Worm (Caenorhabditis elegans) whole organism, late embryonic: Measurements from ENCODE around the gene wrn-1.
A peak's percentile ranks its signal among the peaks of the same experiment; 100 is the strongest.

Source experiments
- C08G9.2 ChIP-seq: sonication (generic microtip); optimal IDR thresholded peaks from 2 replicates; lab custom pipeline; 2016; ENCODE audit warnings: mild to moderate bottlenecking, missing genetic modification characterization, moderate library complexity, missing compliant biosample characterization
- F13H6.1 ChIP-seq: sonication (generic microtip); optimal IDR thresholded peaks from 2 replicates; lab custom pipeline; 2016; ENCODE audit warnings: missing genetic modification characterization, missing compliant biosample characterization
- K02D7.2 ChIP-seq: sonication (generic microtip); optimal IDR thresholded peaks from 2 replicates; lab custom pipeline; 2017; ENCODE audit warnings: mild to moderate bottlenecking, missing genetic modification characterization, missing compliant biosample characterization
- T23F11.4 ChIP-seq: fragments of 200-800 bp; sonication (Bioruptor generic); optimal IDR thresholded peaks from 2 replicates; lab custom pipeline; 2018; ENCODE audit warnings: mild to moderate bottlenecking, missing genetic modification characterization, missing compliant biosample characterization
- Y22D7AL.16 ChIP-seq: sonication (generic microtip); optimal IDR thresholded peaks from 2 replicates; lab custom pipeline; 2016; ENCODE audit warnings: missing genetic modification characterization, missing compliant biosample characterization
- ama-1 ChIP-seq: fragments of 150-350 bp; optimal IDR thresholded peaks from 2 replicates; lab custom pipeline; 2014
- ceh-14 ChIP-seq: sonication (generic microtip); optimal IDR thresholded peaks from 2 replicates; lab custom pipeline; 2016; ENCODE audit warnings: missing genotype, missing genetic modification characterization, missing compliant biosample characterization
- ceh-18 ChIP-seq: sonication (generic microtip); optimal IDR thresholded peaks from 2 replicates; lab custom pipeline; 2016; ENCODE audit warnings: missing genetic modification characterization, missing compliant biosample characterization
- ceh-22 ChIP-seq: sonication (generic microtip); optimal IDR thresholded peaks from 2 replicates; lab custom pipeline; 2017; ENCODE audit warnings: missing biosample characterization, missing genetic modification characterization
- ceh-24 ChIP-seq: sonication (generic microtip); optimal IDR thresholded peaks from 2 replicates; lab custom pipeline; 2016; ENCODE audit warnings: mild to moderate bottlenecking, missing genetic modification characterization, missing compliant biosample characterization
- ceh-34 ChIP-seq: sonication (generic microtip); optimal IDR thresholded peaks from 2 replicates; lab custom pipeline; 2016; ENCODE audit warnings: mild to moderate bottlenecking, missing genetic modification characterization, missing compliant biosample characterization
- ceh-45 ChIP-seq: fragments of 200-800 bp; sonication (Bioruptor generic); IDR thresholded peaks from 2 replicates; pipeline ENCODE4 v1.3.6; 2022; ENCODE audit warnings: missing genetic modification reagents, missing genetic modification characterization, missing compliant biosample characterization
- che-1 ChIP-seq: sonication (generic microtip); optimal IDR thresholded peaks from 2 replicates; lab custom pipeline; 2016; ENCODE audit warnings: mild to moderate bottlenecking, missing genetic modification characterization, missing compliant biosample characterization
- dve-1 ChIP-seq: sonication (generic microtip); optimal IDR thresholded peaks from 2 replicates; lab custom pipeline; 2017; ENCODE audit warnings: antibody characterized with exemption, mild to moderate bottlenecking, missing genetic modification characterization, missing compliant biosample characterization
- elt-4 ChIP-seq: sonication (generic microtip); optimal IDR thresholded peaks from 2 replicates; lab custom pipeline; 2016; ENCODE audit warnings: missing genetic modification characterization, missing compliant biosample characterization
- fax-1 ChIP-seq: sonication (generic microtip); optimal IDR thresholded peaks from 2 replicates; lab custom pipeline; 2016; ENCODE audit warnings: missing genotype, missing genetic modification characterization, missing compliant biosample characterization
- fkh-6 ChIP-seq: sonication (generic microtip); optimal IDR thresholded peaks from 2 replicates; lab custom pipeline; 2016; ENCODE audit warnings: missing genetic modification characterization, missing compliant biosample characterization
- gmeb-2 ChIP-seq: sonication (generic microtip); optimal IDR thresholded peaks from 2 replicates; lab custom pipeline; 2016; ENCODE audit warnings: missing genetic modification characterization, inconsistent platforms, missing compliant biosample characterization
- hlh-15 ChIP-seq: sonication (generic microtip); optimal IDR thresholded peaks from 2 replicates; lab custom pipeline; 2016; ENCODE audit warnings: missing genetic modification characterization, missing compliant biosample characterization
- hlh-30 ChIP-seq: sonication (generic microtip); optimal IDR thresholded peaks from 2 replicates; lab custom pipeline; 2017; ENCODE audit warnings: antibody characterized with exemption, missing genetic modification characterization, missing compliant biosample characterization; ENCODE audit not compliant: insufficient read depth
- hlh-6 ChIP-seq: sonication (generic microtip); optimal IDR thresholded peaks from 2 replicates; lab custom pipeline; 2016; ENCODE audit warnings: missing genotype, missing genetic modification characterization, missing compliant biosample characterization
- hlh-8 ChIP-seq: sonication (generic microtip); optimal IDR thresholded peaks from 2 replicates; lab custom pipeline; 2016; ENCODE audit warnings: missing genotype, missing genetic modification characterization, missing compliant biosample characterization
- mec-3 ChIP-seq: sonication (generic microtip); optimal IDR thresholded peaks from 2 replicates; lab custom pipeline; 2016; ENCODE audit warnings: borderline replicate concordance, missing genetic modification characterization, missing compliant biosample characterization
- nfya-1 ChIP-seq: sonication (generic microtip); optimal IDR thresholded peaks from 2 replicates; lab custom pipeline; 2017; ENCODE audit warnings: missing genetic modification characterization, mild to moderate bottlenecking, missing compliant biosample characterization, antibody characterized with exemption, moderate library complexity
- nhr-11 ChIP-seq: fragments of 150-350 bp; optimal IDR thresholded peaks from 2 replicates; lab custom pipeline; 2014; ENCODE audit warnings: missing biosample characterization, missing genetic modification characterization
- npax-4 ChIP-seq: sonication (generic microtip); optimal IDR thresholded peaks from 2 replicates; lab custom pipeline; 2016; ENCODE audit warnings: missing genetic modification characterization, missing compliant biosample characterization
- odd-2 ChIP-seq: sonication (generic microtip); optimal IDR thresholded peaks from 2 replicates; lab custom pipeline; 2017; ENCODE audit warnings: antibody characterized with exemption, mild to moderate bottlenecking, missing genetic modification characterization, missing compliant biosample characterization
- pag-3 ChIP-seq: sonication (generic microtip); optimal IDR thresholded peaks from 2 replicates; lab custom pipeline; 2016; ENCODE audit warnings: missing compliant biosample characterization, missing genetic modification characterization, borderline replicate concordance
- pax-1 ChIP-seq: fragments of 150-350 bp; optimal IDR thresholded peaks from 2 replicates; lab custom pipeline; 2014; ENCODE audit warnings: missing biosample characterization, missing genetic modification characterization
- pha-2 ChIP-seq: sonication (generic microtip); optimal IDR thresholded peaks from 2 replicates; lab custom pipeline; 2017; ENCODE audit warnings: mild to moderate bottlenecking, missing genetic modification characterization, missing compliant biosample characterization
- pros-1 ChIP-seq: fragments of 150-350 bp; optimal IDR thresholded peaks from 2 replicates; lab custom pipeline; 2014; ENCODE audit warnings: missing biosample characterization, missing genetic modification reagents, missing genetic modification characterization
- ref-2 ChIP-seq: sonication (generic microtip); optimal IDR thresholded peaks from 2 replicates; lab custom pipeline; 2016; ENCODE audit warnings: missing genetic modification characterization, missing compliant biosample characterization
- rnt-1 ChIP-seq: sonication (generic microtip); optimal IDR thresholded peaks from 2 replicates; lab custom pipeline; 2016; ENCODE audit warnings: missing genetic modification characterization, missing compliant biosample characterization
- sox-2 ChIP-seq: fragments of 200-800 bp; sonication (Bioruptor generic); IDR thresholded peaks from 2 replicates; pipeline ENCODE4 v1.3.6; 2022; ENCODE audit warnings: missing genetic modification reagents, missing genetic modification characterization, missing compliant biosample characterization
- syd-9 ChIP-seq: sonication (generic microtip); optimal IDR thresholded peaks from 2 replicates; lab custom pipeline; 2016; ENCODE audit warnings: mild to moderate bottlenecking, missing genetic modification characterization, moderate library complexity, missing compliant biosample characterization
- tbx-2 ChIP-seq: sonication (generic microtip); optimal IDR thresholded peaks from 2 replicates; lab custom pipeline; 2016; ENCODE audit warnings: missing genetic modification characterization, missing compliant biosample characterization
- tbx-7 ChIP-seq: sonication (generic microtip); optimal IDR thresholded peaks from 2 replicates; lab custom pipeline; 2016; ENCODE audit warnings: missing genotype, missing genetic modification characterization, missing compliant biosample characterization
- unc-55 ChIP-seq: sonication (generic microtip); optimal IDR thresholded peaks from 2 replicates; lab custom pipeline; 2017; ENCODE audit warnings: missing biosample characterization, missing genetic modification reagents, missing genetic modification characterization
- unc-86 ChIP-seq: sonication (generic microtip); optimal IDR thresholded peaks from 2 replicates; lab custom pipeline; 2016; ENCODE audit warnings: missing genetic modification characterization, missing compliant biosample characterization
- zip-5 ChIP-seq: sonication (generic microtip); optimal IDR thresholded peaks from 2 replicates; lab custom pipeline; 2016; ENCODE audit warnings: missing genetic modification characterization, missing compliant biosample characterization

Gene wrn-1

ce11 chrII:6544842-6545410, 9.9 kb upstream of the wrn-1 start, which contains the start of gene lron-15:
Gene lron-15, minus strand, starts transcription at chrII:6544892.
- peak; percentile 21 for TF ChIP-seq rnt-1 (tag; lab: Kevin White, UChicago)
- TF ChIP-seq unc-55 (GFP tag; lab: Kevin White, UChicago) = peak; percentile 50
- TF ChIP-seq pax-1 (tag; lab: Kevin White, UChicago) = no peak

ce11 chrII:6558887-6559286, 4.1 kb downstream of the wrn-1 start:
- TF ChIP-seq unc-86 (tag; lab: Kevin White, UChicago) (no peak), pha-2 (tag; lab: Kevin White, UChicago) (no peak), gmeb-2 (tag; lab: Kevin White, UChicago) (no peak), unc-55 (GFP tag; lab: Kevin White, UChicago) (no peak), ref-2 (tag; lab: Kevin White, UChicago) (no peak), che-1 (tag; lab: Kevin White, UChicago) (no peak)

ce11 chrII:6560291-6560690, 5.5 kb downstream of the wrn-1 start:
- TF ChIP-seq ceh-24 (tag; lab: Kevin White, UChicago) = no peak
- TF ChIP-seq odd-2 = no peak
- TF ChIP-seq elt-4 (tag; lab: Kevin White, UChicago) = no peak
- no peak for TF ChIP-seq dve-1
- no peak for TF ChIP-seq zip-5
- TF ChIP-seq sox-2 (GFP tag; lab: Robert Waterston, UW) = no peak
- TF ChIP-seq fax-1 (tag; lab: Kevin White, UChicago) = no peak
- no peak for TF ChIP-seq hlh-30 (tag; lab: Kevin White, UChicago)
- TF ChIP-seq che-1 (tag; lab: Kevin White, UChicago) = no peak

ce11 chrII:6561300-6561699, 6.5 kb downstream of the wrn-1 start, which contains the start of gene F18C5.10:
Gene F18C5.10, minus strand, starts transcription at chrII:6561444.
- TF ChIP-seq gmeb-2 (tag; lab: Kevin White, UChicago) = no peak
- TF ChIP-seq unc-55 (GFP tag; lab: Kevin White, UChicago) = no peak
- no peak for TF ChIP-seq mec-3 (tag; lab: Kevin White, UChicago)
- no peak for TF ChIP-seq pros-1 (tag; lab: Kevin White, UChicago)
- TF ChIP-seq T23F11.4 (GFP tag; lab: Kevin White, UChicago) = no peak
- TF ChIP-seq nhr-11 (tag; lab: Kevin White, UChicago) = no peak
- no peak for TF ChIP-seq pha-2 (tag; lab: Kevin White, UChicago)
- no peak for TF ChIP-seq tbx-7 (tag; lab: Kevin White, UChicago)
- TF ChIP-seq ceh-45 (GFP tag; lab: Robert Waterston, UW) = no peak
- no peak for TF ChIP-seq hlh-8 (tag; lab: Kevin White, UChicago)
- TF ChIP-seq unc-86 (tag; lab: Kevin White, UChicago) = no peak
- TF ChIP-seq ceh-14 (tag; lab: Kevin White, UChicago) = no peak
- no peak for TF ChIP-seq fax-1 (tag; lab: Kevin White, UChicago)
- TF ChIP-seq ceh-34 = no peak

- TF ChIP-seq fkh-6 (tag; lab: Kevin White, UChicago) (no peak), pax-1 (tag; lab: Kevin White, UChicago) (no peak)
These were observed 7.6 kb downstream of the wrn-1 start for ce11 chrII:6562203-6562867.

ce11 chrII:6563238-6563637, 8.5 kb downstream of the wrn-1 start:
- no peak for TF ChIP-seq che-1 (tag; lab: Kevin White, UChicago)
- no peak for TF ChIP-seq npax-4 (tag; lab: Kevin White, UChicago)
- no peak for TF ChIP-seq C08G9.2 (tag; lab: Kevin White, UChicago)
- TF ChIP-seq pag-3 = no peak
- TF ChIP-seq K02D7.2 (tag; lab: Kevin White, UChicago) = no peak
- no peak for TF ChIP-seq pros-1 (tag; lab: Kevin White, UChicago)
- no peak for TF ChIP-seq ceh-18
- TF ChIP-seq hlh-15 (tag; lab: Kevin White, UChicago) = no peak
- peak; percentile 8 for TF ChIP-seq ceh-14 (tag; lab: Kevin White, UChicago)
- no peak for TF ChIP-seq F13H6.1 (tag; lab: Kevin White, UChicago)
- TF ChIP-seq nfya-1 (tag; lab: Kevin White, UChicago) = no peak
- TF ChIP-seq ama-1 (lab: Kevin White, UChicago) = no peak
- TF ChIP-seq hlh-6 (tag; lab: Kevin White, UChicago) = no peak
- TF ChIP-seq ceh-22 (tag; lab: Kevin White, UChicago) = no peak
- peak; percentile 25 for TF ChIP-seq tbx-2
- peak; percentile 55 for TF ChIP-seq unc-55 (GFP tag; lab: Kevin White, UChicago)
- TF ChIP-seq Y22D7AL.16 (tag; lab: Kevin White, UChicago) = no peak
- TF ChIP-seq sox-2 (GFP tag; lab: Robert Waterston, UW) = no peak
- peak; percentile 27 for TF ChIP-seq ref-2 (tag; lab: Kevin White, UChicago)
- TF ChIP-seq syd-9 (tag; lab: Kevin White, UChicago) = no peak
